Fruit fly (Drosophila melanogaster): ENCODE measurements around the gene wls.

- TF ChIP-seq CG15710 (tag; optimal IDR thresholded peaks at IDR 0.05) (no peak), CG8301 (tag; optimal IDR thresholded peaks at IDR 0.05) (no peak), gl (tag; optimal IDR thresholded peaks at IDR 0.05) (no peak), D1 (tag; optimal IDR thresholded peaks at IDR 0.05) (no peak), CG14655 (GFP tag; optimal IDR thresholded peaks at IDR 0.05) (no peak), CG12605 (GFP tag; IDR thresholded peaks at IDR 0.05) (0 out of 2 replicates have a peak, but pooled peaks have one; percentile 11), CG17806 (tag; optimal IDR thresholded peaks at IDR 0.05) (no peak), CG13204 (GFP tag; optimal IDR thresholded peaks at IDR 0.05) (no peak), Ets98B (GFP tag; IDR thresholded peaks at IDR 0.05) (peak; percentile 43; the same call in 1 of the 2 replicates), Snoo (tag; optimal IDR thresholded peaks at IDR 0.05) (no peak), Pif1B (GFP tag; optimal IDR thresholded peaks at IDR 0.05) (no peak)
Observed at dm6 chr3L:11135846-11136245, 33.6 kb downstream of the wls start, which contains the start of gene IRSp53.

Data from whole organism, pupa.